Fruit fly (Drosophila melanogaster) whole organism, embryonic: ENCODE results near the gene CG6225.

Source experiments
- CG11398 ChIP-seq: fragments of 200-800 bp; sonication (Bioruptor generic); optimal IDR thresholded peaks from 2 replicates; lab custom pipeline; 2016; ENCODE audit warnings: missing biosample characterization, missing genetic modification characterization
- CG3726 ChIP-seq: fragments of 200-800 bp; sonication (Bioruptor generic); IDR thresholded peaks from 3 replicates; pipeline ENCODE4, ENCODE4 v1.3.6; 2022; ENCODE audit warnings: missing biosample characterization, missing genetic modification characterization
- CG7372 ChIP-seq: fragments of 200-800 bp; sonication (Bioruptor generic); IDR thresholded peaks from 2 replicates; pipeline ENCODE4 v1.3.6; 2022; ENCODE audit warnings: missing biosample characterization, missing genetic modification characterization
- Dfd ChIP-seq, 2 experiments: fragments of >200 bp; optimal IDR thresholded peaks; 2 replicates each; lab custom pipeline; 2017; ENCODE audit warnings: missing biosample characterization in 2 of 2, missing genetic modification characterization in 2 of 2
- E2f1 ChIP-seq: fragments of 200-800 bp; sonication (Bioruptor generic); IDR thresholded peaks from 2 replicates; pipeline ENCODE4 v1.3.6; 2022; ENCODE audit warnings: missing biosample characterization, missing genetic modification characterization
- NfI ChIP-seq: fragments of 200-800 bp; sonication (Bioruptor generic); optimal IDR thresholded peaks from 3 replicates; lab custom pipeline; 2018; ENCODE audit warnings: missing biosample characterization, mild to moderate bottlenecking, missing genetic modification characterization, moderate library complexity
- ac ChIP-seq: fragments of 200-800 bp; sonication (Bioruptor generic); optimal IDR thresholded peaks from 3 replicates; lab custom pipeline; 2017; ENCODE audit warnings: missing biosample characterization, mild to moderate bottlenecking, missing genetic modification characterization

- TF ChIP-seq ac (GFP tag; lab: Kevin White, UChicago) (no peak), Dfd (GFP tag; optimal IDR thresholded peaks at IDR 0.05; lab: Kevin White, UChicago) (no peak), CG11398 (GFP tag; lab: Kevin White, UChicago) (no peak), NfI (no peak), CG7372 (GFP tag; lab: Robert Waterston, UW) (no peak), E2f1 (no peak), CG3726 (no peak)
These were observed 21.8 kb downstream of the CG6225 start, which contains the start of gene CG43630 for dm6 chr3R:12676160-12676559.
